Fruit fly (Drosophila melanogaster): ENCODE results near the gene cyr.

cyr gene

DNA sequence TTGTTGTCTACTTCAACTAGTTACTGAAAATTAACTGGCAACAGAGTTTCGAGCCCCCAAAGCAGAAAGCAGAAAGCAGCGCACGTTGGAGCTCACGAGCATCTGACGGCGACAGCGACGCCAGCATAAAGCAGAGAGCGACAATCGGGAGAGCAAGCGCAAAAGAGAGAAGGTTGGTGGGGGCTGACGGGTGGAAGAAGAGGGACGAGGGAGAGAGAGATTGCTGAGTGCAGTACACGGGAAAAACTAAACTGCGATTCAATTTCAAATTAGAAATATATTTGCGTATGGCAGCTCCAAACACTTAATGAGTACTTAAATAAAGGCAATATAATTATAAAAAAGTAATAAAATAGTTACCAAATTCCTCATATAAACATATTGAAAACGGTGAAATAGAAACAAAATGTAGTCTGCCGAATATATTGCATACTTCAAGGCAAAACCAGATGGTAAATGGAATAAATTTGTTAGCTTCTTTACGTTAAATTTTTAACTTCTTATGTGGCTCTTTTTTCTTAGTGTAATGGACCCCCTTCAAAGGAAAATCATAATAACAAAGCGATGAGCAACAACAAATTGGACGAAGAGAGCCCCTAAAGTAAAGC, 43.3 kb downstream of the cyr start:
- TF ChIP-seq net (GFP tag; optimal IDR thresholded peaks at IDR 0.05), result peak; percentile 93
- TF ChIP-seq Ets96B (tag; optimal IDR thresholded peaks at IDR 0.05), result peak; percentile 95
- peak; percentile 90 for TF ChIP-seq Blimp-1 (GFP tag; optimal IDR thresholded peaks at IDR 0.05)
- peak; percentile 91 for TF ChIP-seq CG8319 (GFP tag; optimal IDR thresholded peaks at IDR 0.05)
- peak; percentile 87 for TF ChIP-seq CG11902 (GFP tag; optimal IDR thresholded peaks at IDR 0.05)
- TF ChIP-seq Sox14 (GFP tag; optimal IDR thresholded peaks at IDR 0.05), result peak; percentile 92
- TF ChIP-seq Eip75B (GFP tag; optimal IDR thresholded peaks at IDR 0.05), result peak; percentile 95
- no peak for TF ChIP-seq Hr38 (GFP tag; optimal IDR thresholded peaks at IDR 0.05)
- TF ChIP-seq achi (GFP tag; optimal IDR thresholded peaks at IDR 0.05), result peak; percentile 95
- peak; percentile 61 for TF ChIP-seq fkh (GFP tag; optimal IDR thresholded peaks at IDR 0.05)
- peak; percentile 95 for TF ChIP-seq CG6792 (GFP tag; optimal IDR thresholded peaks at IDR 0.05)
- TF ChIP-seq svp (GFP tag), result peak; percentile 97
- TF ChIP-seq vri (GFP tag; optimal IDR thresholded peaks at IDR 0.05), result peak; percentile 85
- TF ChIP-seq CG7368 (GFP tag; optimal IDR thresholded peaks at IDR 0.05), result peak; percentile 93
- peak; percentile 91 for TF ChIP-seq CG6854 (GFP tag; optimal IDR thresholded peaks at IDR 0.05)
- TF ChIP-seq spab (GFP tag; optimal IDR thresholded peaks at IDR 0.05), result peak; percentile 95
- peak; percentile 99 for TF ChIP-seq Smox (GFP tag; optimal IDR thresholded peaks at IDR 0.05)
- peak; percentile 95 for TF ChIP-seq CG10669 (GFP tag; optimal IDR thresholded peaks at IDR 0.05)
- peak; percentile 96 to 97 for TF ChIP-seq ss (GFP tag; optimal IDR thresholded peaks at IDR 0.05)
- peak; percentile 91 for TF ChIP-seq CG1621 (tag; optimal IDR thresholded peaks at IDR 0.05)
- peak; percentile 92 for TF ChIP-seq Sox15 (GFP tag; optimal IDR thresholded peaks at IDR 0.05)
- TF ChIP-seq Sox102F (GFP tag; optimal IDR thresholded peaks at IDR 0.05), result peak; percentile 92
- TF ChIP-seq Eip78C (GFP tag), result peak; percentile 99
- TF ChIP-seq Lpt (GFP tag; optimal IDR thresholded peaks at IDR 0.05), result peak; percentile 93
- peak; percentile 96 for TF ChIP-seq OdsH (GFP tag; optimal IDR thresholded peaks at IDR 0.05)
- peak; percentile 96 for TF ChIP-seq CG6276 (GFP tag; optimal IDR thresholded peaks at IDR 0.05)
- peak; percentile 97 for TF ChIP-seq CG8119 (GFP tag; IDR thresholded peaks at IDR 0.05)
- peak; percentile 91 for TF ChIP-seq CG31627 (GFP tag; optimal IDR thresholded peaks at IDR 0.05)
- TF ChIP-seq Ets21C (GFP tag; optimal IDR thresholded peaks at IDR 0.05), result peak; percentile 83
- TF ChIP-seq Gug (GFP tag; IDR thresholded peaks at IDR 0.05), result peak; percentile 96
- TF ChIP-seq fd85E (GFP tag; optimal IDR thresholded peaks at IDR 0.05), result peak; percentile 68
- peak; percentile 95 for TF ChIP-seq fd59A (GFP tag; optimal IDR thresholded peaks at IDR 0.05)
- TF ChIP-seq CG3032 (tag; optimal IDR thresholded peaks at IDR 0.05), result peak; percentile 97
- TF ChIP-seq CG16779 (tag; optimal IDR thresholded peaks at IDR 0.05), result peak; percentile 95
- TF ChIP-seq dac (GFP tag; optimal IDR thresholded peaks at IDR 0.05), result peak; percentile 89
- TF ChIP-seq CG32006 (GFP tag; optimal IDR thresholded peaks at IDR 0.05), result peak; percentile 97
- peak; percentile 97 for TF ChIP-seq CG6808 (GFP tag; optimal IDR thresholded peaks at IDR 0.05)
- TF ChIP-seq Hr4 (GFP tag; optimal IDR thresholded peaks at IDR 0.05), result peak; percentile 94
- peak; percentile 92 for TF ChIP-seq cyc (GFP tag; optimal IDR thresholded peaks at IDR 0.05)
- TF ChIP-seq CG3919 (GFP tag; optimal IDR thresholded peaks at IDR 0.05), result peak; percentile 95
- peak; percentile 93 for TF ChIP-seq CG6163 (GFP tag; IDR thresholded peaks at IDR 0.05)
- TF ChIP-seq Hr39 (GFP tag; optimal IDR thresholded peaks at IDR 0.05), result peak; percentile 91
- TF ChIP-seq Met (GFP tag; optimal IDR thresholded peaks at IDR 0.05), result peak; percentile 96
- TF ChIP-seq CG11294 (GFP tag; IDR thresholded peaks at IDR 0.05), result peak; percentile 89; the same call in 1 of the 2 replicates
- peak; percentile 96 for TF ChIP-seq acj6 (GFP tag; optimal IDR thresholded peaks at IDR 0.05)
- peak; percentile 96 for TF ChIP-seq esn (GFP tag; optimal IDR thresholded peaks at IDR 0.05)
- TF ChIP-seq dsx (GFP tag; optimal IDR thresholded peaks at IDR 0.05; ENCODE audit: poor library complexity, severe bottlenecking), result peak; percentile 93
- peak; percentile 96 for TF ChIP-seq CG34406 (GFP tag; optimal IDR thresholded peaks at IDR 0.05)
- peak; percentile 95 for TF ChIP-seq eg (GFP tag; IDR thresholded peaks at IDR 0.05)
- TF ChIP-seq CG4318 (GFP tag; optimal IDR thresholded peaks at IDR 0.05), result peak; percentile 94
- TF ChIP-seq salr (GFP tag; optimal IDR thresholded peaks at IDR 0.05), result peak; percentile 87 to 95

Measured in whole organism, prepupa.